Worm (Caenorhabditis elegans) whole organism, L4 larva: ENCODE measurements around the gene gly-1.
"Not testable (repeated sequence)": the region's sequence is repeated elsewhere in the genome, so short reads cannot be mapped to it uniquely, and the experiment has no call there.

Experiments used
- F37D6.2 ChIP-seq: sonication (generic microtip); optimal IDR thresholded peaks from 2 replicates; lab custom pipeline; 2016; ENCODE audit warnings: mild to moderate bottlenecking, missing genetic modification characterization, missing compliant biosample characterization
- T20F7.1 ChIP-seq: fragments of 200-800 bp; sonication (Bioruptor generic); optimal IDR thresholded peaks from 2 replicates; lab custom pipeline; 2018; ENCODE audit warnings: mild to moderate bottlenecking, missing genetic modification characterization, missing compliant biosample characterization
- Y48G9A.11 ChIP-seq: fragments of 200-800 bp; sonication (Bioruptor generic); IDR thresholded peaks from 2 replicates; pipeline ENCODE4 v1.3.6; 2022; ENCODE audit warnings: missing genetic modification reagents, missing genetic modification characterization, missing compliant biosample characterization
- aha-1 ChIP-seq: fragments of 150-350 bp; peaks from one replicate; lab custom pipeline; 2014; ENCODE audit warnings: missing biosample characterization, missing genetic modification characterization
- ceh-20 ChIP-seq: fragments of 200-800 bp; sonication (Bioruptor generic); IDR thresholded peaks from 2 replicates; pipeline ENCODE4 v1.3.6; 2022; ENCODE audit warnings: missing genetic modification reagents, missing genetic modification characterization, missing compliant biosample characterization
- ceh-32 ChIP-seq: sonication (generic microtip); optimal IDR thresholded peaks from 2 replicates; lab custom pipeline; 2016; ENCODE audit warnings: mild to moderate bottlenecking, missing genetic modification characterization, missing compliant biosample characterization; ENCODE audit not compliant: poor library complexity
- ceh-62 ChIP-seq: sonication (generic microtip); optimal IDR thresholded peaks from 2 replicates; lab custom pipeline; 2017; ENCODE audit warnings: missing biosample characterization, missing genetic modification characterization
- cey-2 ChIP-seq: sonication (generic microtip); optimal IDR thresholded peaks from 3 replicates; lab custom pipeline; 2017; ENCODE audit warnings: missing genetic modification characterization, mild to moderate bottlenecking, missing compliant biosample characterization, antibody characterized with exemption, borderline replicate concordance; ENCODE audit not compliant: insufficient read depth
- daf-16 ChIP-seq, 3 experiments: sonication (generic microtip); optimal IDR thresholded peaks; 2 replicates each; lab custom pipeline; 2016 to 2017; ENCODE audit warnings: missing genetic modification characterization in 3 of 3, missing genetic modification reagents in 3 of 3, mild to moderate bottlenecking in 2 of 3, missing compliant biosample characterization in 2 of 3, missing biosample characterization in 1 of 3, moderate library complexity in 1 of 3
- dmd-6 ChIP-seq: fragments of 200-800 bp; sonication (Bioruptor generic); IDR thresholded peaks from 2 replicates; pipeline ENCODE4 v1.3.6; 2022; ENCODE audit warnings: missing genetic modification reagents, missing genetic modification characterization, missing compliant biosample characterization
- dpl-1 ChIP-seq: fragments of 150-350 bp; optimal IDR thresholded peaks from 2 replicates; lab custom pipeline; 2014; ENCODE audit warnings: missing biosample characterization, missing genetic modification reagents, missing genetic modification characterization
- duxl-1 ChIP-seq: sonication (generic microtip); optimal IDR thresholded peaks from 2 replicates; lab custom pipeline; 2016; ENCODE audit warnings: mild to moderate bottlenecking, missing genetic modification characterization, moderate library complexity, missing compliant biosample characterization; ENCODE audit not compliant: poor library complexity
- dve-1 ChIP-seq: sonication (generic microtip); optimal IDR thresholded peaks from 2 replicates; lab custom pipeline; 2017; ENCODE audit warnings: antibody characterized with exemption, mild to moderate bottlenecking, missing genetic modification characterization, missing compliant biosample characterization; ENCODE audit not compliant: insufficient read depth
- egl-27 ChIP-seq: sonication (generic microtip); optimal IDR thresholded peaks from 3 replicates; lab custom pipeline; 2017; ENCODE audit warnings: missing biosample characterization, missing genetic modification reagents, missing genetic modification characterization
- fkh-10 ChIP-seq: fragments of 150-350 bp; optimal IDR thresholded peaks from 2 replicates; lab custom pipeline; 2014; ENCODE audit warnings: missing biosample characterization, missing genetic modification reagents, missing genetic modification characterization
- hif-1 ChIP-seq, 2 experiments: sonication (generic microtip); optimal IDR thresholded peaks; 2 replicates each; lab custom pipeline; 2016 to 2017; ENCODE audit warnings: missing compliant biosample characterization in 2 of 2, missing genetic modification characterization in 2 of 2, missing genetic modification reagents in 2 of 2, missing genotype in 2 of 2, mild to moderate bottlenecking in 1 of 2
- hlh-11 ChIP-seq: fragments of 200-800 bp; sonication (Bioruptor generic); optimal IDR thresholded peaks from 2 replicates; lab custom pipeline; 2018; ENCODE audit warnings: mild to moderate bottlenecking, missing genetic modification characterization, missing compliant biosample characterization
- hlh-30 ChIP-seq: sonication (generic microtip); optimal IDR thresholded peaks from 2 replicates; lab custom pipeline; 2017; ENCODE audit warnings: antibody characterized with exemption, mild to moderate bottlenecking, missing genetic modification characterization, missing compliant biosample characterization; ENCODE audit not compliant: insufficient read depth
- lin-1 ChIP-seq: fragments of 200-800 bp; sonication (Bioruptor generic); IDR thresholded peaks from 2 replicates; pipeline ENCODE4 v1.3.6; 2022; ENCODE audit warnings: missing genetic modification reagents, missing genetic modification characterization, missing compliant biosample characterization
- lin-13 ChIP-seq: fragments of 150-350 bp; optimal IDR thresholded peaks from 2 replicates; lab custom pipeline; 2014; ENCODE audit warnings: missing biosample characterization, missing genetic modification reagents, missing genetic modification characterization
- lin-29 ChIP-seq: fragments of 200-800 bp; sonication (Bioruptor generic); IDR thresholded peaks from 2 replicates; pipeline ENCODE4 v1.3.6; 2022; ENCODE audit warnings: missing genetic modification reagents, missing genetic modification characterization, missing compliant biosample characterization
- lin-39 ChIP-seq: fragments of 150-350 bp; optimal IDR thresholded peaks from 2 replicates; lab custom pipeline; 2014; ENCODE audit warnings: missing biosample characterization, missing genetic modification reagents, missing genetic modification characterization
- lsy-2 ChIP-seq, 2 experiments: fragments of 150-350 bp in 1 of 2; sonication (generic microtip) in 1 of 2; optimal IDR thresholded peaks; 2 replicates each; lab custom pipeline; 2014 to 2017; ENCODE audit warnings: missing biosample characterization in 2 of 2, missing genetic modification characterization in 2 of 2
- madf-5 ChIP-seq, 2 experiments: fragments of 200-800 bp; sonication (Bioruptor generic); IDR thresholded peaks; 2 replicates each; pipeline ENCODE4 v1.3.6; 2022; ENCODE audit warnings: missing compliant biosample characterization in 2 of 2, missing genetic modification characterization in 2 of 2
- mdl-1 ChIP-seq, 2 experiments: fragments of 150-350 bp in 1 of 2; sonication (generic microtip) in 1 of 2; optimal IDR thresholded peaks; 2 replicates each; lab custom pipeline; 2014 to 2017; ENCODE audit warnings: missing biosample characterization in 2 of 2, missing genetic modification characterization in 2 of 2
- mep-1 ChIP-seq: fragments of 150-350 bp; sonication (generic microtip); optimal IDR thresholded peaks from 3 replicates; lab custom pipeline; 2014; ENCODE audit warnings: missing biosample characterization, missing genetic modification characterization
- mes-2 ChIP-seq: sonication (generic microtip); optimal IDR thresholded peaks from 2 replicates; lab custom pipeline; 2016; ENCODE audit warnings: missing genotype, mild to moderate bottlenecking, missing genetic modification characterization, missing compliant biosample characterization; ENCODE audit not compliant: poor library complexity, severe bottlenecking
- nhr-10 ChIP-seq: fragments of 150-350 bp; optimal IDR thresholded peaks from 2 replicates; lab custom pipeline; 2014; ENCODE audit warnings: missing biosample characterization, missing genetic modification characterization
- nhr-102 ChIP-seq: sonication (generic microtip); optimal IDR thresholded peaks from 2 replicates; lab custom pipeline; 2016; ENCODE audit warnings: mild to moderate bottlenecking, missing genetic modification characterization, moderate library complexity, missing compliant biosample characterization
- nhr-28 ChIP-seq: fragments of 150-350 bp; optimal IDR thresholded peaks from 2 replicates; lab custom pipeline; 2014; ENCODE audit warnings: missing biosample characterization, missing genetic modification characterization
- nhr-48 ChIP-seq: sonication (generic microtip); optimal IDR thresholded peaks from 2 replicates; lab custom pipeline; 2016; ENCODE audit warnings: mild to moderate bottlenecking, missing genetic modification characterization, missing compliant biosample characterization
- nhr-6 ChIP-seq: fragments of 150-350 bp; optimal IDR thresholded peaks from 2 replicates; lab custom pipeline; 2014; ENCODE audit warnings: missing biosample characterization, missing genetic modification characterization
- nhr-76 ChIP-seq: fragments of 150-350 bp; optimal IDR thresholded peaks from 2 replicates; lab custom pipeline; 2014; ENCODE audit warnings: missing biosample characterization, missing genetic modification characterization
- nhr-77 ChIP-seq: fragments of 150-350 bp; optimal IDR thresholded peaks from 2 replicates; lab custom pipeline; 2014; ENCODE audit warnings: missing biosample characterization, missing genetic modification characterization
- php-3 ChIP-seq: fragments of 200-800 bp; sonication (Bioruptor generic); IDR thresholded peaks from 2 replicates; pipeline ENCODE4 v1.3.6; 2022; ENCODE audit warnings: missing genetic modification reagents, missing genetic modification characterization, missing compliant biosample characterization
- pqm-1 ChIP-seq: sonication (generic microtip); optimal IDR thresholded peaks from 2 replicates; lab custom pipeline; 2017; ENCODE audit warnings: missing biosample characterization, missing genetic modification characterization
- saeg-2 ChIP-seq: fragments of 200-800 bp; sonication (Bioruptor generic); IDR thresholded peaks from 2 replicates; pipeline ENCODE4 v1.3.6; 2022; ENCODE audit warnings: missing genetic modification reagents, missing genetic modification characterization, missing compliant biosample characterization
- tag-97 ChIP-seq: fragments of 200-800 bp; sonication (Bioruptor generic); IDR thresholded peaks from 2 replicates; pipeline ENCODE4 v1.3.6; 2022; ENCODE audit warnings: missing genetic modification characterization, missing compliant biosample characterization
- tra-1 ChIP-seq: fragments of 200-800 bp; sonication (Bioruptor generic); IDR thresholded peaks from 2 replicates; pipeline ENCODE4 v1.3.6; 2022; ENCODE audit warnings: missing genetic modification reagents, missing genetic modification characterization, missing compliant biosample characterization
- unc-130 ChIP-seq: sonication (generic microtip); optimal IDR thresholded peaks from 2 replicates; lab custom pipeline; 2016; ENCODE audit warnings: missing genetic modification reagents, missing genetic modification characterization, missing compliant biosample characterization
- unc-39 ChIP-seq: sonication (generic microtip); optimal IDR thresholded peaks from 2 replicates; lab custom pipeline; 2017; ENCODE audit warnings: missing biosample characterization, missing genetic modification characterization
- zfp-3 ChIP-seq: fragments of 200-800 bp; sonication (Bioruptor generic); conservative IDR thresholded peaks from 2 replicates; pipeline ENCODE4 v1.3.6; 2022; ENCODE audit warnings: missing genetic modification reagents, missing genetic modification characterization, missing compliant biosample characterization

The gly-1 gene

ce11 chrII:10924669-10925068, 22.7 kb upstream of the gly-1 start:
- no peak for TF ChIP-seq cey-2 (tag; lab: Kevin White, UChicago)
- TF ChIP-seq tra-1 (GFP tag; lab: Robert Waterston, UW): peak; percentile 33; the same call in 1 of the 2 replicates
- TF ChIP-seq daf-16 (GFP tag; optimal IDR thresholded peaks at IDR 0.05; lab: Kevin White, UChicago): no peak
- peak; percentile 98 for TF ChIP-seq daf-16 (tag; optimal IDR thresholded peaks at IDR 0.05; lab: Kevin White, UChicago)
- TF ChIP-seq nhr-77 (tag; lab: Kevin White, UChicago): peak; percentile 84
- peak; percentile 97 for TF ChIP-seq nhr-28 (tag; lab: Kevin White, UChicago)
- TF ChIP-seq saeg-2 (GFP tag; lab: Robert Waterston, UW): peak; percentile 21; the same call in 1 of the 2 replicates
- TF ChIP-seq aha-1 (tag; lab: Kevin White, UChicago): peak; percentile 83
- peak in 1 of 2 experiments; percentile 32 for TF ChIP-seq lsy-2 (tag; optimal IDR thresholded peaks at IDR 0.05; lab: Kevin White, UChicago)
- TF ChIP-seq egl-27 (tag; lab: Kevin White, UChicago): no peak
- TF ChIP-seq nhr-48 (tag; lab: Kevin White, UChicago): peak; percentile 57
- peak; percentile 93 for TF ChIP-seq pqm-1 (tag; lab: Kevin White, UChicago)
- TF ChIP-seq tag-97 (GFP tag; lab: Robert Waterston, UW): no peak
- peak in 1 of 2 experiments; percentile 82 for TF ChIP-seq mdl-1 (tag; optimal IDR thresholded peaks at IDR 0.05; lab: Kevin White, UChicago)
- TF ChIP-seq hlh-11 (tag; lab: Kevin White, UChicago): peak; percentile 80
- peak in 1 of 2 experiments; percentile 56 for TF ChIP-seq hif-1 (tag; optimal IDR thresholded peaks at IDR 0.05; lab: Kevin White, UChicago)
- TF ChIP-seq lin-1: peak; percentile 13; the same call in 1 of the 2 replicates
- TF ChIP-seq ceh-62 (tag; lab: Kevin White, UChicago): no peak
- peak; percentile 78 for TF ChIP-seq hlh-30 (tag; lab: Kevin White, UChicago)
- no peak for TF ChIP-seq lin-13 (GFP tag; lab: Kevin White, UChicago)
- TF ChIP-seq nhr-10 (tag; lab: Kevin White, UChicago): peak; percentile 28
- TF ChIP-seq dve-1 (tag; lab: Kevin White, UChicago): peak; percentile 93
- TF ChIP-seq mep-1 (tag; lab: Kevin White, UChicago): peak; percentile 63
- peak; percentile 91 for TF ChIP-seq php-3 (GFP tag; lab: Robert Waterston, UW)
- TF ChIP-seq zfp-3: no peak
- TF ChIP-seq nhr-102 (tag; lab: Kevin White, UChicago): peak; percentile 37
- TF ChIP-seq dpl-1 (GFP tag; lab: Kevin White, UChicago): no peak
- TF ChIP-seq unc-130: no peak
- TF ChIP-seq dmd-6 (GFP tag; lab: Robert Waterston, UW): peak; percentile 89

- TF ChIP-seq aha-1 (tag; lab: Kevin White, UChicago) (peak; percentile 13), nhr-6 (tag; lab: Kevin White, UChicago) (no peak)
These were observed 21.9 kb upstream of the gly-1 start, which contains the start of gene Y19D2B.2 for ce11 chrII:10923948-10924347. TSS of gene Y19D2B.2 (plus strand) at chrII:10924248.

ce11 chrII:10922874-10923273, 20.9 kb upstream of the gly-1 start, which contains the start of gene Y19D2B.1:
TSS of gene Y19D2B.1 (minus strand) at chrII:10922974.
- not testable (repeated sequence) for TF ChIP-seq lsy-2 (tag; optimal IDR thresholded peaks at IDR 0.05; lab: Kevin White, UChicago); lin-1; ceh-20 (GFP tag; lab: Robert Waterston, UW)

ce11 chrII:10918293-10918756, 16.3 kb upstream of the gly-1 start, which contains the start of gene tba-4:
TSS of gene tba-4 (plus strand) at chrII:10918706.
- TF ChIP-seq T20F7.1 (GFP tag; lab: Kevin White, UChicago): no peak
- peak; percentile 86 for TF ChIP-seq nhr-28 (tag; lab: Kevin White, UChicago)
- no peak for TF ChIP-seq Y48G9A.11 (GFP tag; lab: Robert Waterston, UW)
- no peak for TF ChIP-seq duxl-1 (tag; lab: Kevin White, UChicago)
- peak; percentile 3 for TF ChIP-seq nhr-6 (tag; lab: Kevin White, UChicago)
- no peak for TF ChIP-seq unc-39 (tag; lab: Kevin White, UChicago)
- peak; percentile 79 for TF ChIP-seq pqm-1 (tag; lab: Kevin White, UChicago)
- TF ChIP-seq fkh-10 (GFP tag; lab: Kevin White, UChicago): no peak
- no peak for TF ChIP-seq daf-16 (GFP tag; optimal IDR thresholded peaks at IDR 0.05; lab: Kevin White, UChicago)
- peak; percentile 55 for TF ChIP-seq daf-16 (tag; optimal IDR thresholded peaks at IDR 0.05; lab: Kevin White, UChicago)
- no peak for TF ChIP-seq nhr-76 (tag; lab: Kevin White, UChicago)
- TF ChIP-seq hlh-11 (tag; lab: Kevin White, UChicago): peak; percentile 30
- no peak for TF ChIP-seq lin-29 (GFP tag; lab: Robert Waterston, UW)
- TF ChIP-seq mes-2: no peak
- no peak for TF ChIP-seq F37D6.2 (tag; lab: Kevin White, UChicago)
- TF ChIP-seq madf-5 (GFP tag; IDR thresholded peaks at IDR 0.05; lab: Robert Waterston, UW): no peak
- TF ChIP-seq ceh-32 (tag; lab: Kevin White, UChicago): no peak
- no peak for TF ChIP-seq lin-39 (tag; lab: Kevin White, UChicago)
- TF ChIP-seq lin-1: no peak
- TF ChIP-seq, all 104 proteins: peak for 5
